Worm (Caenorhabditis elegans): ENCODE data around the gene asm-2.

asm-2 gene

ce11 chrX:11329424-11329823 lies 5.4 kb upstream of the asm-2 start, which contains the start of gene npr-9:
npr-9 (plus strand) TSS chrX:11329724.
- TF ChIP-seq elt-3 (tag; optimal IDR thresholded peaks at IDR 0.05), result no peak
- no peak for TF ChIP-seq mep-1 (tag; optimal IDR thresholded peaks at IDR 0.05)
- no peak for TF ChIP-seq bed-3 (GFP tag; optimal IDR thresholded peaks at IDR 0.05)
- TF ChIP-seq ztf-11 (tag; optimal IDR thresholded peaks at IDR 0.05), result no peak
- TF ChIP-seq ceh-39 (tag; optimal IDR thresholded peaks at IDR 0.05), result no peak
- no peak for TF ChIP-seq ceh-43 (GFP tag; optimal IDR thresholded peaks at IDR 0.05)
- TF ChIP-seq snpc-4 (tag; optimal IDR thresholded peaks at IDR 0.05), result no peak
- TF ChIP-seq pha-4 (tag; optimal IDR thresholded peaks at IDR 0.05), result no peak
- TF ChIP-seq mls-2 (tag; optimal IDR thresholded peaks at IDR 0.05), result no peak
- no peak for TF ChIP-seq nhr-12 (tag; optimal IDR thresholded peaks at IDR 0.05)
- TF ChIP-seq nhr-237 (tag; optimal IDR thresholded peaks at IDR 0.05), result no peak
- no peak for TF ChIP-seq tbx-8 (GFP tag; optimal IDR thresholded peaks at IDR 0.05)
- no peak for TF ChIP-seq blmp-1 (tag; optimal IDR thresholded peaks at IDR 0.05)
- no peak for TF ChIP-seq nhr-76 (tag; optimal IDR thresholded peaks at IDR 0.05)
- TF ChIP-seq nhr-28 (tag; optimal IDR thresholded peaks at IDR 0.05), result no peak

- no peak for TF ChIP-seq tbx-8 (GFP tag; optimal IDR thresholded peaks at IDR 0.05)
- TF ChIP-seq sptf-1 (tag; optimal IDR thresholded peaks at IDR 0.05), result no peak
- no peak for TF ChIP-seq cnd-1 (tag; optimal IDR thresholded peaks at IDR 0.05)
- peak; percentile 90 for TF ChIP-seq ces-1 (GFP tag; optimal IDR thresholded peaks at IDR 0.05)
Measured at ce11 chrX:11328710-11329109, 4.7 kb upstream of the asm-2 start.

DNA sequence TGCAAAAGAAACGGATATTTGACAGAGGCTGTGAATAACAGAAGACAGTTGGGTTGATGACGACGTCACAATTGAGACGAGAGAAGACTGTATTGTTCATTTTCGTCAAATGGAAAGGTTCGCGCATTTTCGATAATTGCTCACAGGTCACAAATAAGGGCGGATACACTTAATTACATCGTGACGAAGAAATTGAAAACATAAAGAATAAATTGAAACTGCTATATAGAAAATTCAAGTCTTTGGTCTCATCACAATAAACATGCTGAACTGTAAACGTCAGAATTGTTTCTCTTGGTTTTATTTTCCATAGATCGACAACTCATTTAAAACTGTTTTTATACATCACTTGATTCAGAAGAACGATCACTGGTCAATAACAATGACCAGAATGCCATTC lies 2.8 kb upstream of the asm-2 start, which contains the start of gene ZK455.5:
TSS of gene ZK455.5 (minus strand) at position 101 of the 400 bp plus-strand sequence.
- no peak for TF ChIP-seq bed-3 (GFP tag; optimal IDR thresholded peaks at IDR 0.05)
- TF ChIP-seq elt-1 (tag; optimal IDR thresholded peaks at IDR 0.05; ENCODE audit: borderline replicate concordance, insufficient read depth), result no peak
- no peak for TF ChIP-seq ham-2 (GFP tag; optimal IDR thresholded peaks at IDR 0.05)
- TF ChIP-seq drap-1 (GFP tag; optimal IDR thresholded peaks at IDR 0.05), result no peak
- no peak for TF ChIP-seq flh-1 (GFP tag; optimal IDR thresholded peaks at IDR 0.05)
- no peak for TF ChIP-seq nhr-76 (tag; optimal IDR thresholded peaks at IDR 0.05)
- TF ChIP-seq pha-4 (tag; optimal IDR thresholded peaks at IDR 0.05), result no peak
- TF ChIP-seq blmp-1 (tag; optimal IDR thresholded peaks at IDR 0.05), result no peak
- no peak for TF ChIP-seq sptf-1 (tag; optimal IDR thresholded peaks at IDR 0.05)
- TF ChIP-seq unc-120 (tag; optimal IDR thresholded peaks at IDR 0.05; ENCODE audit: poor library complexity, severe bottlenecking), result no peak
- TF ChIP-seq unc-62 (GFP tag; optimal IDR thresholded peaks at IDR 0.05), result no peak
- no peak for TF ChIP-seq nhr-2 (tag; optimal IDR thresholded peaks at IDR 0.05)
- TF ChIP-seq ztf-11 (tag; optimal IDR thresholded peaks at IDR 0.05), result no peak
- no peak for TF ChIP-seq ces-1 (GFP tag; optimal IDR thresholded peaks at IDR 0.05)
- no peak for TF ChIP-seq nhr-12 (tag; optimal IDR thresholded peaks at IDR 0.05)
- no peak for TF ChIP-seq tbx-8 (GFP tag; optimal IDR thresholded peaks at IDR 0.05)
- no peak for TF ChIP-seq ceh-83 (GFP tag; optimal IDR thresholded peaks at IDR 0.05)
- no peak for TF ChIP-seq cnd-1 (tag; optimal IDR thresholded peaks at IDR 0.05)
- no peak for TF ChIP-seq sem-2 (GFP tag; optimal IDR thresholded peaks at IDR 0.05)
- no peak for TF ChIP-seq ceh-43 (GFP tag; optimal IDR thresholded peaks at IDR 0.05)

ce11 chrX:11323225-11323624 lies 826 bp downstream of the asm-2 start:
- TF ChIP-seq nhr-2 (tag; optimal IDR thresholded peaks at IDR 0.05) (no peak), pha-4 (tag; optimal IDR thresholded peaks at IDR 0.05) (no peak), ceh-83 (GFP tag; optimal IDR thresholded peaks at IDR 0.05) (no peak), ceh-43 (GFP tag; optimal IDR thresholded peaks at IDR 0.05) (no peak), lsy-2 (tag; optimal IDR thresholded peaks at IDR 0.05) (no peak), nhr-237 (tag; optimal IDR thresholded peaks at IDR 0.05) (no peak)

ce11 chrX:11317939-11318338 lies 6.1 kb downstream of the asm-2 start, which contains the start of gene hizr-1:
hizr-1 (plus strand) TSS chrX:11318278.
- TF ChIP-seq lin-32 (GFP tag; optimal IDR thresholded peaks at IDR 0.05) (no peak), M03D4.4 (tag; optimal IDR thresholded peaks at IDR 0.05) (no peak), ham-2 (GFP tag; optimal IDR thresholded peaks at IDR 0.05) (no peak), ceh-39 (tag; optimal IDR thresholded peaks at IDR 0.05) (no peak), lsy-2 (tag; optimal IDR thresholded peaks at IDR 0.05) (no peak), flh-1 (GFP tag; optimal IDR thresholded peaks at IDR 0.05) (no peak), elt-3 (tag; optimal IDR thresholded peaks at IDR 0.05) (no peak), ceh-83 (GFP tag; optimal IDR thresholded peaks at IDR 0.05) (no peak), nhr-12 (tag; optimal IDR thresholded peaks at IDR 0.05) (no peak), pha-4 (tag; optimal IDR thresholded peaks at IDR 0.05) (no peak), unc-39 (tag; optimal IDR thresholded peaks at IDR 0.05) (no peak), ceh-43 (GFP tag; optimal IDR thresholded peaks at IDR 0.05) (no peak), lin-13 (tag; optimal IDR thresholded peaks at IDR 0.05) (no peak), mls-2 (tag; optimal IDR thresholded peaks at IDR 0.05) (no peak), unc-120 (tag; optimal IDR thresholded peaks at IDR 0.05; ENCODE audit: poor library complexity, severe bottlenecking) (no peak)
